Worm (Caenorhabditis elegans): ENCODE results near the gene nadk-1.

The nadk-1 gene

ce11 chrIV:1445920-1446319, 11.0 kb upstream of the nadk-1 start, which contains the start of gene clp-7:
Gene clp-7, minus strand, starts transcription at chrIV:1445966.
- TF ChIP-seq ceh-39 (tag; optimal IDR thresholded peaks at IDR 0.05) = no peak
- TF ChIP-seq ces-1 (GFP tag; optimal IDR thresholded peaks at IDR 0.05) = no peak
- peak; percentile 22 for TF ChIP-seq hlh-1 (tag; optimal IDR thresholded peaks at IDR 0.05)
- no peak for TF ChIP-seq blmp-1 (tag; optimal IDR thresholded peaks at IDR 0.05)
- no peak for TF ChIP-seq flh-1 (GFP tag; optimal IDR thresholded peaks at IDR 0.05)
- no peak for TF ChIP-seq ham-2 (GFP tag; optimal IDR thresholded peaks at IDR 0.05)

ce11 chrIV:1452480-1452879, 4.4 kb upstream of the nadk-1 start:
- TF ChIP-seq mep-1 (tag; optimal IDR thresholded peaks at IDR 0.05) (no peak), hlh-1 (tag; optimal IDR thresholded peaks at IDR 0.05) (no peak), zip-8 (tag; optimal IDR thresholded peaks at IDR 0.05) (no peak), lsy-2 (tag; optimal IDR thresholded peaks at IDR 0.05) (no peak), tbx-8 (GFP tag; optimal IDR thresholded peaks at IDR 0.05) (no peak), M03D4.4 (tag; optimal IDR thresholded peaks at IDR 0.05) (no peak), snpc-4 (tag; optimal IDR thresholded peaks at IDR 0.05) (no peak), mab-5 (tag; optimal IDR thresholded peaks at IDR 0.05) (no peak), ceh-43 (GFP tag; optimal IDR thresholded peaks at IDR 0.05) (no peak), nhr-12 (tag; optimal IDR thresholded peaks at IDR 0.05) (no peak), unc-120 (tag; optimal IDR thresholded peaks at IDR 0.05; ENCODE audit: poor library complexity, severe bottlenecking) (no peak), elt-3 (tag; optimal IDR thresholded peaks at IDR 0.05) (no peak), pha-4 (tag; optimal IDR thresholded peaks at IDR 0.05) (no peak), unc-62 (GFP tag; optimal IDR thresholded peaks at IDR 0.05) (no peak)

- TF ChIP-seq nhr-76 (tag; optimal IDR thresholded peaks at IDR 0.05) (no peak), nhr-12 (tag; optimal IDR thresholded peaks at IDR 0.05) (no peak), nhr-28 (tag; optimal IDR thresholded peaks at IDR 0.05) (no peak), hlh-1 (tag; optimal IDR thresholded peaks at IDR 0.05) (no peak), M03D4.4 (tag; optimal IDR thresholded peaks at IDR 0.05) (no peak), ces-1 (GFP tag; optimal IDR thresholded peaks at IDR 0.05) (no peak), ceh-43 (GFP tag; optimal IDR thresholded peaks at IDR 0.05) (no peak), nhr-2 (tag; optimal IDR thresholded peaks at IDR 0.05) (no peak), unc-62 (GFP tag; optimal IDR thresholded peaks at IDR 0.05) (no peak), pha-4 (tag; optimal IDR thresholded peaks at IDR 0.05) (no peak), mep-1 (tag; optimal IDR thresholded peaks at IDR 0.05) (no peak), bed-3 (GFP tag; optimal IDR thresholded peaks at IDR 0.05) (no peak)
These were observed 3.4 kb upstream of the nadk-1 start for ce11 chrIV:1453451-1453850.

- no peak for TF ChIP-seq cnd-1 (tag; optimal IDR thresholded peaks at IDR 0.05)
- TF ChIP-seq nhr-28 (tag; optimal IDR thresholded peaks at IDR 0.05) = peak; percentile 13
These were observed 2.7 kb upstream of the nadk-1 start for ce11 chrIV:1454194-1454593.

ce11 chrIV:1455006-1455405, 1.9 kb upstream of the nadk-1 start:
- TF ChIP-seq unc-62 (GFP tag; optimal IDR thresholded peaks at IDR 0.05) (no peak), lsy-2 (tag; optimal IDR thresholded peaks at IDR 0.05) (no peak), nhr-28 (tag; optimal IDR thresholded peaks at IDR 0.05) (no peak), ztf-11 (tag; optimal IDR thresholded peaks at IDR 0.05) (no peak), ham-2 (GFP tag; optimal IDR thresholded peaks at IDR 0.05) (no peak), hlh-1 (tag; optimal IDR thresholded peaks at IDR 0.05) (no peak), snpc-4 (tag; optimal IDR thresholded peaks at IDR 0.05) (no peak), nhr-12 (tag; optimal IDR thresholded peaks at IDR 0.05) (no peak), sptf-1 (tag; optimal IDR thresholded peaks at IDR 0.05) (no peak), nhr-2 (tag; optimal IDR thresholded peaks at IDR 0.05) (no peak), mab-5 (tag; optimal IDR thresholded peaks at IDR 0.05) (no peak), M03D4.4 (tag; optimal IDR thresholded peaks at IDR 0.05) (no peak), mls-2 (tag; optimal IDR thresholded peaks at IDR 0.05) (no peak), tbx-8 (GFP tag; optimal IDR thresholded peaks at IDR 0.05) (no peak), mep-1 (tag; optimal IDR thresholded peaks at IDR 0.05) (no peak), ceh-43 (GFP tag; optimal IDR thresholded peaks at IDR 0.05) (no peak), ceh-39 (tag; optimal IDR thresholded peaks at IDR 0.05) (no peak), elt-3 (tag; optimal IDR thresholded peaks at IDR 0.05) (no peak), blmp-1 (tag; optimal IDR thresholded peaks at IDR 0.05) (no peak), ceh-83 (GFP tag; optimal IDR thresholded peaks at IDR 0.05) (no peak)

- TF ChIP-seq elt-3 (tag; optimal IDR thresholded peaks at IDR 0.05) = no peak
- TF ChIP-seq bed-3 (GFP tag; optimal IDR thresholded peaks at IDR 0.05) = no peak
- no peak for TF ChIP-seq ceh-39 (tag; optimal IDR thresholded peaks at IDR 0.05)
- TF ChIP-seq zip-8 (tag; optimal IDR thresholded peaks at IDR 0.05) = no peak
- no peak for TF ChIP-seq snpc-4 (tag; optimal IDR thresholded peaks at IDR 0.05)
- TF ChIP-seq nhr-2 (tag; optimal IDR thresholded peaks at IDR 0.05) = no peak
- no peak for TF ChIP-seq ceh-83 (GFP tag; optimal IDR thresholded peaks at IDR 0.05)
- TF ChIP-seq lsy-2 (tag; optimal IDR thresholded peaks at IDR 0.05) = no peak
These were observed 1.3 kb downstream of the nadk-1 start for ce11 chrIV:1458192-1458591.
